Fruit fly (Drosophila melanogaster): ENCODE measurements around the gene ttk.

The ttk gene

dm6 chr3R:31744044-31744652, 30.5 kb downstream of the ttk start, which contains the start of gene CG1896 (continued):
- TF ChIP-seq C15 (GFP tag; IDR thresholded peaks at IDR 0.05) (no peak), pnt (GFP tag; optimal IDR thresholded peaks at IDR 0.05) (no peak), abd-A (tag; optimal IDR thresholded peaks at IDR 0.05) (no peak), slp2 (GFP tag; optimal IDR thresholded peaks at IDR 0.05) (no peak), CG31224 (GFP tag; IDR thresholded peaks at IDR 0.05) (no peak), croc (GFP tag; conservative IDR thresholded peaks at IDR 0.05) (peak; percentile 28; the same call in 1 of the 3 replicates), CG3847 (GFP tag; IDR thresholded peaks at IDR 0.05) (peak; percentile 34), sd (tag; optimal IDR thresholded peaks at IDR 0.05) (no peak), rib (GFP tag; IDR thresholded peaks at IDR 0.05) (no peak), pb (GFP tag; optimal IDR thresholded peaks at IDR 0.05) (no peak), vfl (GFP tag; optimal IDR thresholded peaks at IDR 0.05) (no peak), CG15011 (GFP tag; optimal IDR thresholded peaks at IDR 0.05) (no peak), CG6272 (GFP tag; IDR thresholded peaks at IDR 0.05) (no peak), sens-2 (GFP tag; IDR thresholded peaks at IDR 0.05) (no peak), CG14441 (GFP tag; IDR thresholded peaks at IDR 0.05) (peak; percentile 46; the same call in 1 of the 2 replicates), sob (GFP tag; IDR thresholded peaks at IDR 0.05) (peak; percentile 69), CG18262 (tag; optimal IDR thresholded peaks at IDR 0.05) (peak; percentile 48), Aef1 (GFP tag; IDR thresholded peaks at IDR 0.05) (peak; percentile 10; the same call in 1 of the 3 replicates), az2 (GFP tag; optimal IDR thresholded peaks at IDR 0.05) (peak; percentile 45), HLH54F (GFP tag; optimal IDR thresholded peaks at IDR 0.05) (no peak), mirr (GFP tag; optimal IDR thresholded peaks at IDR 0.05) (no peak), CG14014 (GFP tag; IDR thresholded peaks at IDR 0.05) (0 out of 2 replicates have a peak, but pooled peaks have one; percentile 13), odd (GFP tag; optimal IDR thresholded peaks at IDR 0.05) (no peak), maf-S (GFP tag; optimal IDR thresholded peaks at IDR 0.05) (no peak), CG31388 (GFP tag; optimal IDR thresholded peaks at IDR 0.05) (no peak), CG1792 (GFP tag; optimal IDR thresholded peaks at IDR 0.05) (no peak), wor (GFP tag; IDR thresholded peaks at IDR 0.05) (no peak), onecut (GFP tag; IDR thresholded peaks at IDR 0.05) (0 out of 2 replicates have a peak, but pooled peaks have one; percentile 16), Poxn (GFP tag; IDR thresholded peaks at IDR 0.05) (no peak), br (optimal IDR thresholded peaks at IDR 0.05) (no peak), CG1603 (tag; optimal IDR thresholded peaks at IDR 0.05) (no peak), Tbp (GFP tag; optimal IDR thresholded peaks at IDR 0.05) (no peak), knrl (GFP tag; IDR thresholded peaks at IDR 0.05; ENCODE audit: partially characterized antibody) (no peak), Ravus (GFP tag; IDR thresholded peaks at IDR 0.05) (no peak), Atf3 (GFP tag; optimal IDR thresholded peaks at IDR 0.05) (no peak), CG4360 (GFP tag; IDR thresholded peaks at IDR 0.05) (no peak), gro (GFP tag; optimal IDR thresholded peaks at IDR 0.05) (no peak), lola (GFP tag; optimal IDR thresholded peaks at IDR 0.05) (no peak), tup (GFP tag; optimal IDR thresholded peaks at IDR 0.05) (peak; percentile 2), Nf-YC (tag; optimal IDR thresholded peaks at IDR 0.05) (no peak), CG1233 (GFP tag; optimal IDR thresholded peaks at IDR 0.05) (peak; percentile 39), CG13424 (tag; optimal IDR thresholded peaks at IDR 0.05) (peak; percentile 24), CG10147 (GFP tag; optimal IDR thresholded peaks at IDR 0.05) (no peak), Med (GFP tag) (peak; percentile 72), CG15479 (GFP tag; optimal IDR thresholded peaks at IDR 0.05) (no peak), sim (GFP tag; IDR thresholded peaks at IDR 0.05) (no peak), grn (GFP tag; optimal IDR thresholded peaks at IDR 0.05) (no peak), gcm2 (GFP tag; optimal IDR thresholded peaks at IDR 0.05) (no peak), CG32532 (GFP tag; IDR thresholded peaks at IDR 0.05) (peak; percentile 41; the same call in 1 of the 2 replicates), shn (GFP tag; optimal IDR thresholded peaks at IDR 0.05) (no peak), ATbp (GFP tag; optimal IDR thresholded peaks at IDR 0.05) (peak; percentile 6), Dek (tag; optimal IDR thresholded peaks at IDR 0.05) (peak; percentile 6)

Measured in whole organism, embryonic.